Fruit fly (Drosophila melanogaster): ENCODE measurements around the gene CG13457.

CG13457 gene

dm6 chr3L:15121272-15121671, 9.9 kb downstream of the CG13457 start, which contains the start of gene CG32847:
Gene CG32847, plus strand, starts transcription at chr3L:15121572.
- no peak for TF ChIP-seq CG8478 (optimal IDR thresholded peaks at IDR 0.05)
- TF ChIP-seq CTCF (optimal IDR thresholded peaks at IDR 0.05): no peak

- TF ChIP-seq CTCF (optimal IDR thresholded peaks at IDR 0.05) (no peak), CG8478 (optimal IDR thresholded peaks at IDR 0.05) (no peak)
Observed at dm6 chr3L:15116536-15116935, 14.6 kb downstream of the CG13457 start, which contains the start of gene Cep135. Gene Cep135, plus strand, starts transcription at chr3L:15116737.

DNA sequence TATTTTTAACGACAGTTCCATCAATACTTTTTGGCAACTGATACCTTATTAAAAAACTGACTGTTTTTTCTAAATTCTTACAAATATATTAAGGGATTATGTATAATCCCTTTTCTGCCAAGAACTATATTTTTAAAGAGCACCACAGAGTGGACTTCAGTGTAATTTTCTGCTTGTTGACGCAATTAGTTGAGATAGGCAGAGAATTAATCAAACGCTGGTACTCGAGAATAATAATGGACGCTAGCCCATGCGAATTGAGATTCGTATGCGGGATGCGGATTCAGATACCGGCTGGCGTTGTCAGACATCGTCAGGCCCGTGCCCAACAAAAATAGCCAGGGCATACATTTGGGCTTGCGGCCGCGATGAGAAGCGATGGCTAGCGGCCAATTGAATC, 17.9 kb downstream of the CG13457 start, which contains the start of gene CG13458:
Gene CG13458, plus strand, starts transcription at position 301 of the 400 bp plus-strand sequence.
- TF ChIP-seq CG8478 (optimal IDR thresholded peaks at IDR 0.05) (no peak), CTCF (optimal IDR thresholded peaks at IDR 0.05) (no peak)

dm6 chr3L:15108948-15109347, 22.2 kb downstream of the CG13457 start:
- TF ChIP-seq CG8478 (optimal IDR thresholded peaks at IDR 0.05): no peak
- TF ChIP-seq CTCF (optimal IDR thresholded peaks at IDR 0.05): no peak

- no peak for TF ChIP-seq CG8478 (optimal IDR thresholded peaks at IDR 0.05)
- no peak for TF ChIP-seq CTCF (optimal IDR thresholded peaks at IDR 0.05)
Observed at dm6 chr3L:15108524-15108923, 22.7 kb downstream of the CG13457 start.

DNA sequence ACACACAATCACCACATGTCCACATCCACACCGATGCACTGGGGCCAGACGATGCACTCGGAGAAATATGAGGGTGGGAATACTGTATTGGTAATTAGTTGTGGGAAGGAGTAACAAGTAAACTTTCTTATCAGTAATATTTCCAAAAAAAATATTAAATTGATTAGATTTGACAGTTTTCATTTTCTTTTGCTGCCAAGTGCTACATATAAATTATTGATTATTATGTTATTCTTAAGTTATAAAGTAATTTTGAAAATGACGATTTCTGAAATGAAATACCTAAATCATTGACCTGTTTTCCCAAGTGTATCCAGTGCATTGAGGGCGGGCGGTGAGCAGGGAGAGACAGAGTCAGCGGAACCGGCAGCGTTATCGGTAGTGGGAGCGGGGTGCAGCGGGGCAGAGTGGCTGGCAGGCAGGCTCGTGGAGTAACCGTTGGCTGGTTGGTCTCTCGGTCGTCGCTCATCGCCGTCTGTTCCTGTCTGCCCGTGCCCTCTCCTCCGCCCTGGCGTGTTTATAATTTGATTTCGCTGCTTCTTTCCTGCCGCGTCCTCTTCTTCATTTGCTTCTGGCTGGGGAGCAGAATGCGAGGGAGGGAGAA, 23.3 kb downstream of the CG13457 start:
- TF ChIP-seq CTCF (optimal IDR thresholded peaks at IDR 0.05): no peak
- TF ChIP-seq CG8478 (optimal IDR thresholded peaks at IDR 0.05): no peak

dm6 chr3L:15107158-15107775, 23.9 kb downstream of the CG13457 start:
- TF ChIP-seq CG8478 (optimal IDR thresholded peaks at IDR 0.05) (no peak), CTCF (optimal IDR thresholded peaks at IDR 0.05) (no peak)

dm6 chr3L:15105566-15106207, 25.5 kb downstream of the CG13457 start, which contains the start of gene CG45071:
Gene CG45071, plus strand, starts transcription at chr3L:15105882.
- TF ChIP-seq CG8478 (optimal IDR thresholded peaks at IDR 0.05): no peak
- no peak for TF ChIP-seq CTCF (optimal IDR thresholded peaks at IDR 0.05)

- TF ChIP-seq CG8478 (optimal IDR thresholded peaks at IDR 0.05) (no peak), CTCF (optimal IDR thresholded peaks at IDR 0.05) (no peak)
Observed at dm6 chr3L:15104849-15105555, 26.2 kb downstream of the CG13457 start.

DNA sequence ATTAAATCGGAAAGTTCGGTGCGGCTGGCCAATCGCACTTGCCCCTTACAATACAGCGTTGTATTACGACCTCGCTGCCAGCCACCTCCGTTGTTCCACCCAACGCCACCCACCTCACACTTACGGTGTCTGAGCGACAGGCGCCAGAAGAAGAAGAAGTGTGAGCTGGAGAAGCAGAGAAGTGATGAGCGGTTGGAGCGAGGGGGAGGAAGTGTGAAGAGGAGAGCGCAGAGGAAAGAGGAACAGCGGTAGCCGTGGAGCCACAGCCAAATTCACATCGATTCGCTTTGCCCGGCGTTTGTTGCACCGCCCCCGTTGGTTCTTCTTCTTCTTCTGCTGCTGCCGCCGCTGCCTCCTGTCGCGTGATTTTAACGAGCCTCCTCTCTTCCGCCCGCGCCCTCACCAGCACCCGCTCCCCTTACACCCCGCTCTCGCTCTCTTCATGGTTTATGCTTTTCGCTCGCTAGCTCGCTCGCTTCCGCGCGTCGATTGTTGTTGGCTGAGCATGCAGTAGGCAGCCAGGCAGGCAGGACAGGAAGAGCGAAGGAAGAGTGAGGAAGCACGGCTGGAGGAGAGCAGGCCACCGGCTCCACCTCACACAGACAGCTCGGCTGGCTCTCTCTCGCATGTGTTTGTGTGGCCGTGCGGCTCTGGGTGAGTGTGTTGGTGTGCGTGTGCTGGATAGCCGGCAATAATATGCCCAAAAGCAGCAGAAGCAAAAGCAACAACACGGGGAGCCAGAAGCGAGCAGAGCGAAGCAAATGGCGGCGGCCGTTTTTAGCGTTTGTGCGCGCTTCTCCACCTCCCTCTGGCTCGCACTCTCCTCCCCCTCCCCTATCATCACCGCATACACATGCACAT, 27.0 kb downstream of the CG13457 start:
- TF ChIP-seq CG8478 (optimal IDR thresholded peaks at IDR 0.05) (no peak), CTCF (optimal IDR thresholded peaks at IDR 0.05) (no peak)

DNA sequence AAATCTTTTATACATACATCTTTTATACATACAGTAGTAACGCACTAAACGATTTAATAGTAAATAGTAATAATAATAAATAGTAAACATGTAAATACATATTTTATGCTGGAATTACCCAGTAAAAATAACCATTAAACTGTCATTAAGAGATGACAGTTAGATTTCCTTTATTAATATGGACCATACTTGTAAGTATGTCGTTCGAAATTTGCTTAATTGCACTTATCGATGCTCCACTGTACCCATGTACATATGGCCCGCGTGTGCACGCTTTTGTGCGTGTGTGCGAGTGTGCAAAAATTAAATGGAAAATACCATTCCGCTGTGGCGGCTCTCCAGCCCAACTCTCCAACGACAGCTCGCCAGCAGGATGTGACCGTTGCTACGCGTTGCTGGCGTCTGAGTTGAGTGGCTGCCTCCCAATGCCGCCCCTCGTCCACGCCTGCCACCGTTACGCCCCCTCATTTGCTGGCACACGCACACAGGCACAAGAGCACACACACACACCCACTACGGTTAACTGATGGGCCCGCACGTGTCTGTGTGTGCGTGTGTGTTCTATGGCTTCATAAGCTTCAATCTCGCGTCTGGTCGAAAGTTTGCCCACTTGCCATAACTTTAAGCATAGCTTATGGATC, 28.4 kb downstream of the CG13457 start:
- no peak for TF ChIP-seq CTCF (optimal IDR thresholded peaks at IDR 0.05)
- no peak for TF ChIP-seq CG8478 (optimal IDR thresholded peaks at IDR 0.05)

DNA sequence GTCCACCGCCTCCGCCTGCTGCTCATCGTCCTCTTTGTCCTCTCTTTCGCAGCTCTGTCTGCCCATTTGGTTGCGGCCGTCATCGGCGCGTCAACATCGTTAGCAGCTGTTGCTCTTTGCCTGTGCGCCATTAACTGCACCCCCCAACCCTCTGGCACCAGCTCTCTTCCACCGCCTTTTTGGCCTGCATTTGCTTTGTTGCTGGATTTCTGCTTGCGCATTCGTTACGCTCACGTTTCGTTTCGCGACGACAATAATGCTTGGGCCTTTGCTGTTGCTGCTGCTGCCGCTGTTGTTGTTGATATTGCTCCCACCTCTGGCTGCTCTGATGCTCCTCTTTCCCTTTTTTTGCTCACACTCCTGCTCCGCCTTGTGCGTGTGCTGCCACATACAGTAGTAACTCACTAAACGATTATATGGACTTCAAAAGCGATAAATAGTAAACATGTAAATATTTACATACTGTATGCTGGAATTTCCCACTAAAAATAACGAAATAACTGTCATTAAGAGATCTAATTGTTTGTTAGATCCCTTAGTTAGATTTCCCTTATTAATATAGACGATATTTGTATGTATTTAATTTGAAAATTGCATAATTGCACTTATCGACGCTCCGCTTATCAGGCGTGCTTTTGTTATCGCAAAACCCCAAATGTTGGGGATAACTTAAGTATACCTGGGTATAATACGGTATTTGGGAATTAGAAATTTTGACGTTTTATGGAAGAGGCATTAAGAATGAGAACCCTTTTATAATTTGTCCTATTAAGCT, 29.4 kb downstream of the CG13457 start:
- TF ChIP-seq CG8478 (optimal IDR thresholded peaks at IDR 0.05): no peak

DNA sequence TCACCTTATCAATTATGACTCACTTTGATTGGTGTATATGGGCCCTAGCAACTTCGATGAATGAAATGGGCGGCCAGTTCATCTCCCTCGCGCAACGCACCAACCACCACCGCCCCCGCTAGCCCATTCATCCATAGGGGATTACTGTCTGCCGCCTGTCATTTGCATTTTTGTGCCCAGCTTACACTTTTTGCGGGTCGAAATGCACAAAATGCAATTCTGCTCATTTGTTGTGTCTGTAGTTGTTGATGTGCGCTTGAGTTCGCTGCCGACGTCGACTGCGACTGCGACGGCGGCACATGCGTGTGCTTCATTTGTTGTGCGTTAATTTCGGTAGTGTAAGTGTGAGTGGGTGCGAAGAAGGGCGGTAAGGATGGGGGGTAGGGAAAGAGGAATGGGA, 30.2 kb downstream of the CG13457 start:
- TF ChIP-seq CG8478 (optimal IDR thresholded peaks at IDR 0.05) (no peak), CTCF (optimal IDR thresholded peaks at IDR 0.05) (no peak)

Data from S2 (cell line).